Worm (Caenorhabditis elegans) whole organism, L3 larva: Measurements from ENCODE around the gene Y37E11AL.12.

Experiments
- R02D3.7 ChIP-seq: fragments of 150-350 bp; optimal IDR thresholded peaks from 2 replicates; lab custom pipeline; 2014; ENCODE audit warnings: missing biosample characterization, missing genetic modification characterization
- ZK546.5 ChIP-seq: sonication (generic microtip); optimal IDR thresholded peaks from 2 replicates; lab custom pipeline; 2017; ENCODE audit warnings: missing biosample characterization, missing genetic modification characterization
- aly-2 ChIP-seq: fragments of 150-350 bp; optimal IDR thresholded peaks from 2 replicates; lab custom pipeline; 2014; ENCODE audit warnings: missing biosample characterization, missing genetic modification characterization
- ama-1 ChIP-seq: fragments of 150-350 bp; optimal IDR thresholded peaks from 2 replicates; lab custom pipeline; 2018
- ceh-16 ChIP-seq: sonication (generic microtip); optimal IDR thresholded peaks from 2 replicates; lab custom pipeline; 2017; ENCODE audit warnings: missing biosample characterization, missing genetic modification characterization
- ceh-28 ChIP-seq: fragments of 150-350 bp; optimal IDR thresholded peaks from 2 replicates; lab custom pipeline; 2014; ENCODE audit warnings: missing biosample characterization, missing genetic modification reagents, missing genetic modification characterization
- ceh-82 ChIP-seq: fragments of 150-350 bp; optimal IDR thresholded peaks from 2 replicates; lab custom pipeline; 2014; ENCODE audit warnings: missing biosample characterization, missing genetic modification characterization
- ceh-9 ChIP-seq: sonication (generic microtip); optimal IDR thresholded peaks from 2 replicates; lab custom pipeline; 2018; ENCODE audit warnings: missing biosample characterization, missing genetic modification characterization
- daf-12 ChIP-seq: fragments of 150-350 bp; optimal IDR thresholded peaks from 2 replicates; lab custom pipeline; 2014; ENCODE audit warnings: missing biosample characterization, missing genetic modification reagents, missing genetic modification characterization
- egl-27 ChIP-seq: sonication (generic microtip); optimal IDR thresholded peaks from 4 replicates; lab custom pipeline; 2017; ENCODE audit warnings: missing biosample characterization, missing genetic modification reagents, missing genetic modification characterization
- egl-5 ChIP-seq: fragments of 150-350 bp; optimal IDR thresholded peaks from 2 replicates; lab custom pipeline; 2017; ENCODE audit warnings: missing biosample characterization, missing genetic modification reagents, missing genetic modification characterization, inconsistent platforms
- elt-1 ChIP-seq: fragments of 150-350 bp; optimal IDR thresholded peaks from 2 replicates; lab custom pipeline; 2014; ENCODE audit warnings: missing biosample characterization, missing genetic modification characterization
- elt-3 ChIP-seq, 3 experiments: fragments of 150-350 bp in 1 of 3; sonication (generic microtip) in 2 of 3; optimal IDR thresholded peaks; 2 replicates in 2 of 3; 4 replicates in 1 of 3; lab custom pipeline; 2014 to 2017; ENCODE audit warnings: missing biosample characterization in 3 of 3, missing genetic modification characterization in 3 of 3
- eor-1 ChIP-seq, 2 experiments: fragments of 150-350 bp; optimal IDR thresholded peaks; 2 replicates each; lab custom pipeline; 2014 to 2018; ENCODE audit warnings: missing biosample characterization in 2 of 2, missing genetic modification characterization in 2 of 2
- fkh-2 ChIP-seq: fragments of 150-350 bp; optimal IDR thresholded peaks from 2 replicates; lab custom pipeline; 2014; ENCODE audit warnings: missing biosample characterization, missing genetic modification reagents, missing genetic modification characterization
- fos-1 ChIP-seq: fragments of 150-350 bp; optimal IDR thresholded peaks from 2 replicates; lab custom pipeline; 2014; ENCODE audit warnings: missing biosample characterization, missing genetic modification characterization
- hmg-11 ChIP-seq: sonication (generic microtip); optimal IDR thresholded peaks from 2 replicates; lab custom pipeline; 2016; ENCODE audit warnings: missing genetic modification characterization, missing compliant biosample characterization
- lin-15B ChIP-seq: fragments of 150-350 bp; optimal IDR thresholded peaks from 2 replicates; lab custom pipeline; 2014; ENCODE audit warnings: missing biosample characterization, missing genetic modification characterization
- lin-39 ChIP-seq: fragments of 150-350 bp; optimal IDR thresholded peaks from 2 replicates; lab custom pipeline; 2018; ENCODE audit warnings: missing biosample characterization, missing genetic modification reagents, missing genetic modification characterization
- lsy-12 ChIP-seq: sonication (generic microtip); optimal IDR thresholded peaks from 2 replicates; lab custom pipeline; 2016; ENCODE audit warnings: mild to moderate bottlenecking, missing genetic modification characterization, missing compliant biosample characterization
- mdl-1 ChIP-seq: fragments of 150-350 bp; optimal IDR thresholded peaks from 2 replicates; lab custom pipeline; 2014; ENCODE audit warnings: missing biosample characterization, missing genetic modification characterization
- mml-1 ChIP-seq: fragments of 150-350 bp; sonication (generic microtip); optimal IDR thresholded peaks from 3 replicates; lab custom pipeline; 2014; ENCODE audit warnings: missing biosample characterization, missing genetic modification characterization
- nhr-11 ChIP-seq: fragments of 150-350 bp; optimal IDR thresholded peaks from 2 replicates; lab custom pipeline; 2014; ENCODE audit warnings: missing biosample characterization, missing genetic modification characterization
- nhr-12 ChIP-seq: fragments of 150-350 bp; optimal IDR thresholded peaks from 2 replicates; lab custom pipeline; 2014; ENCODE audit warnings: missing biosample characterization, missing genetic modification characterization
- nhr-23 ChIP-seq: fragments of 150-350 bp; optimal IDR thresholded peaks from 2 replicates; lab custom pipeline; 2014; ENCODE audit warnings: missing biosample characterization, missing genetic modification reagents, missing genetic modification characterization
- nhr-237 ChIP-seq: fragments of 150-350 bp; optimal IDR thresholded peaks from 2 replicates; lab custom pipeline; 2014; ENCODE audit warnings: missing biosample characterization, missing genetic modification characterization
- nhr-25 ChIP-seq: sonication (generic microtip); optimal IDR thresholded peaks from 2 replicates; lab custom pipeline; 2017; ENCODE audit warnings: missing biosample characterization, missing genetic modification characterization
- nhr-28 ChIP-seq: fragments of 150-350 bp; optimal IDR thresholded peaks from 2 replicates; lab custom pipeline; 2014; ENCODE audit warnings: missing biosample characterization, missing genetic modification characterization
- nhr-43 ChIP-seq: sonication (generic microtip); optimal IDR thresholded peaks from 2 replicates; lab custom pipeline; 2016; ENCODE audit warnings: mild to moderate bottlenecking, missing genetic modification characterization, missing compliant biosample characterization; ENCODE audit not compliant: poor library complexity, severe bottlenecking
- nhr-67 ChIP-seq: fragments of 150-350 bp; optimal IDR thresholded peaks from 2 replicates; lab custom pipeline; 2014; ENCODE audit warnings: missing biosample characterization, missing genetic modification characterization
- nhr-76 ChIP-seq: fragments of 150-350 bp; sonication (generic microtip); optimal IDR thresholded peaks from 5 replicates; lab custom pipeline; 2014; ENCODE audit warnings: missing biosample characterization, missing genetic modification characterization
- nhr-77 ChIP-seq: fragments of 150-350 bp; optimal IDR thresholded peaks from 2 replicates; lab custom pipeline; 2014; ENCODE audit warnings: missing biosample characterization, missing genetic modification characterization
- pha-4 ChIP-seq: fragments of 150-350 bp; optimal IDR thresholded peaks from 2 replicates; lab custom pipeline; 2014; ENCODE audit warnings: missing biosample characterization, missing genetic modification reagents, missing genetic modification characterization
- sea-2 ChIP-seq: fragments of 150-350 bp; sonication (generic microtip); optimal IDR thresholded peaks from 4 replicates; lab custom pipeline; 2014; ENCODE audit warnings: missing biosample characterization, missing genetic modification reagents, missing genetic modification characterization
- skn-1 ChIP-seq: fragments of 150-350 bp; optimal IDR thresholded peaks from 2 replicates; lab custom pipeline; 2014; ENCODE audit warnings: missing biosample characterization, missing genetic modification characterization
- snpc-4 ChIP-seq: fragments of 150-350 bp; optimal IDR thresholded peaks from 2 replicates; lab custom pipeline; 2014; ENCODE audit warnings: missing biosample characterization, missing genetic modification characterization
- tbx-2 ChIP-seq: sonication (generic microtip); optimal IDR thresholded peaks from 2 replicates; lab custom pipeline; 2016; ENCODE audit warnings: mild to moderate bottlenecking, missing genetic modification characterization, missing compliant biosample characterization
- unc-39 ChIP-seq: sonication (generic microtip); optimal IDR thresholded peaks from 4 replicates; lab custom pipeline; 2017; ENCODE audit warnings: missing biosample characterization, missing genetic modification characterization
- unc-62 ChIP-seq: fragments of 150-350 bp; sonication (generic microtip); optimal IDR thresholded peaks from 4 replicates; lab custom pipeline; 2014; ENCODE audit warnings: missing biosample characterization, missing genetic modification reagents, missing genetic modification characterization
- zag-1 ChIP-seq: fragments of 150-350 bp; optimal IDR thresholded peaks from 2 replicates; lab custom pipeline; 2014; ENCODE audit warnings: missing biosample characterization, missing genetic modification characterization
- ztf-11 ChIP-seq: fragments of 150-350 bp; optimal IDR thresholded peaks from 2 replicates; lab custom pipeline; 2014; ENCODE audit warnings: missing biosample characterization, missing genetic modification characterization
- ztf-4 ChIP-seq: fragments of 150-350 bp; optimal IDR thresholded peaks from 2 replicates; lab custom pipeline; 2014; ENCODE audit warnings: missing biosample characterization, missing genetic modification characterization

Gene Y37E11AL.12

ce11 chrIV:3738655-3739403 lies 37.0 kb upstream of the Y37E11AL.12 start, which contains the start of gene nape-2:
Gene nape-2 (minus strand): TSS chrIV:3738925.
- TF ChIP-seq eor-1 (tag; optimal IDR thresholded peaks at IDR 0.05; lab: Kevin White, UChicago), result no peak
- TF ChIP-seq nhr-25 (tag; lab: Kevin White, UChicago), result no peak
- peak; percentile 23 for TF ChIP-seq lin-15B (tag; lab: Kevin White, UChicago)
- TF ChIP-seq nhr-76 (tag; lab: Kevin White, UChicago), result no peak
- TF ChIP-seq nhr-67 (tag; lab: Kevin White, UChicago), result no peak
- no peak for TF ChIP-seq egl-5 (tag; lab: Kevin White, UChicago)
- TF ChIP-seq nhr-23 (tag; lab: Kevin White, UChicago), result no peak
- TF ChIP-seq ztf-11 (tag; lab: Kevin White, UChicago), result no peak
- TF ChIP-seq unc-39 (tag; lab: Kevin White, UChicago), result no peak
- no peak for TF ChIP-seq ama-1 (lab: Kevin White, UChicago)
- no peak for TF ChIP-seq ceh-82 (tag; lab: Kevin White, UChicago)
- TF ChIP-seq pha-4 (tag; lab: Kevin White, UChicago), result peak; percentile 31
- TF ChIP-seq lin-39 (tag; lab: Kevin White, UChicago), result peak; percentile 33
- TF ChIP-seq nhr-77 (tag; lab: Kevin White, UChicago), result no peak
- no peak for TF ChIP-seq unc-62 (GFP tag; lab: Kevin White, UChicago)

- no peak for TF ChIP-seq nhr-23 (tag; lab: Kevin White, UChicago)
- no peak for TF ChIP-seq egl-27 (tag; lab: Kevin White, UChicago)
- TF ChIP-seq snpc-4 (tag; lab: Kevin White, UChicago), result no peak
- TF ChIP-seq nhr-43, result no peak
- no peak for TF ChIP-seq mdl-1 (tag; lab: Kevin White, UChicago)
- TF ChIP-seq ZK546.5, result no peak
- no peak for TF ChIP-seq ama-1 (lab: Kevin White, UChicago)
- no peak for TF ChIP-seq tbx-2 (tag; lab: Kevin White, UChicago)
- no peak for TF ChIP-seq nhr-12 (tag; lab: Kevin White, UChicago)
- no peak for TF ChIP-seq elt-1
- no peak for TF ChIP-seq lsy-12 (tag; lab: Kevin White, UChicago)
- no peak for TF ChIP-seq nhr-11 (tag; lab: Kevin White, UChicago)
- no peak for TF ChIP-seq hmg-11 (tag; lab: Kevin White, UChicago)
- TF ChIP-seq nhr-237 (tag; lab: Kevin White, UChicago), result no peak
- TF ChIP-seq nhr-25 (tag; lab: Kevin White, UChicago), result no peak
- TF ChIP-seq nhr-28 (tag; lab: Kevin White, UChicago), result no peak
- no peak for TF ChIP-seq fkh-2 (tag; lab: Kevin White, UChicago)
- TF ChIP-seq ceh-9 (tag; lab: Kevin White, UChicago), result no peak
Observed at ce11 chrIV:3736244-3736643, 34.5 kb upstream of the Y37E11AL.12 start.

- TF ChIP-seq nhr-237 (tag; lab: Kevin White, UChicago) (no peak), nhr-67 (tag; lab: Kevin White, UChicago) (no peak), fos-1 (tag; lab: Kevin White, UChicago) (no peak), zag-1 (no peak), lin-39 (tag; lab: Kevin White, UChicago) (no peak), hmg-11 (tag; lab: Kevin White, UChicago) (no peak), egl-5 (tag; lab: Kevin White, UChicago) (no peak), lin-15B (tag; lab: Kevin White, UChicago) (no peak), aly-2 (tag; lab: Kevin White, UChicago) (no peak), ztf-11 (tag; lab: Kevin White, UChicago) (no peak)
Observed at ce11 chrIV:3733287-3733686, 31.5 kb upstream of the Y37E11AL.12 start.

ce11 chrIV:3731430-3731829 lies 29.6 kb upstream of the Y37E11AL.12 start:
- no peak for TF ChIP-seq ztf-4 (tag; lab: Kevin White, UChicago)

DNA sequence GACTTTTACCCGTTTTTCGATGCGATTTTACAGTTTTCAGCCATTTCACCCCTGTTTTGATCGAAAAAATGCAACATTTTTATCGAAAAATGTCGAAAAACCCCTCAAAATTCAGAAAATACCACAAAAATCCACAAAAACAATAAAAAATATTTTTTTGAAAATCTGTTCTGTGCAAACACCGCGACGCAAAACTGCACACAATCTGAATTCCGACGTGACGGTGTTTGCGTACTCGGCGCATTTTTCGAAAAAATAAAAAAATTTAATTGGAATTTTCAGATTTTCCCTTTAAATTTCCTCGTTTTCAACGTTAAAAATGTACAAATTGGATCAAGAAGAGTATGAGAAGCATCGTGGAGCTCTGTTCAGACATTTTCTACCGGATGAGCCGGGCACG lies 24.1 kb upstream of the Y37E11AL.12 start, which contains the start of gene smgl-2:
Gene smgl-2 (plus strand): TSS at position 320 of the 400 bp plus-strand sequence.
- no peak for TF ChIP-seq ztf-11 (tag; lab: Kevin White, UChicago)
- no peak for TF ChIP-seq daf-12 (tag; lab: Kevin White, UChicago)
- TF ChIP-seq ceh-16 (tag; lab: Kevin White, UChicago), result no peak
- no peak for TF ChIP-seq unc-39 (tag; lab: Kevin White, UChicago)
- TF ChIP-seq nhr-11 (tag; lab: Kevin White, UChicago), result no peak
- peak; percentile 40 for TF ChIP-seq ceh-28 (tag; lab: Kevin White, UChicago)
- TF ChIP-seq elt-3 (tag; optimal IDR thresholded peaks at IDR 0.05; lab: Kevin White, UChicago), result no peak
- no peak for TF ChIP-seq fos-1 (tag; lab: Kevin White, UChicago)
- peak; percentile 42 for TF ChIP-seq nhr-25 (tag; lab: Kevin White, UChicago)
- no peak for TF ChIP-seq lsy-12 (tag; lab: Kevin White, UChicago)
- TF ChIP-seq egl-27 (tag; lab: Kevin White, UChicago), result no peak
- no peak for TF ChIP-seq tbx-2 (tag; lab: Kevin White, UChicago)
- no peak for TF ChIP-seq nhr-237 (tag; lab: Kevin White, UChicago)
- TF ChIP-seq mdl-1 (tag; lab: Kevin White, UChicago), result no peak
- no peak for TF ChIP-seq ztf-4 (tag; lab: Kevin White, UChicago)
- TF ChIP-seq nhr-23 (tag; lab: Kevin White, UChicago), result peak; percentile 65
- no peak for TF ChIP-seq nhr-43
- no peak for TF ChIP-seq mml-1 (tag; lab: Kevin White, UChicago)
- no peak for TF ChIP-seq sea-2 (GFP tag; lab: Kevin White, UChicago)
- peak; percentile 44 for TF ChIP-seq R02D3.7 (tag; lab: Kevin White, UChicago)
- TF ChIP-seq ZK546.5, result no peak
- TF ChIP-seq skn-1, result no peak
